Worm (Caenorhabditis elegans): Measurements from ENCODE around the gene T25D1.3.
"Not testable (repeated sequence)": the region's sequence is repeated elsewhere in the genome, so short reads cannot be mapped to it uniquely, and the experiment has no call there.

DNA sequence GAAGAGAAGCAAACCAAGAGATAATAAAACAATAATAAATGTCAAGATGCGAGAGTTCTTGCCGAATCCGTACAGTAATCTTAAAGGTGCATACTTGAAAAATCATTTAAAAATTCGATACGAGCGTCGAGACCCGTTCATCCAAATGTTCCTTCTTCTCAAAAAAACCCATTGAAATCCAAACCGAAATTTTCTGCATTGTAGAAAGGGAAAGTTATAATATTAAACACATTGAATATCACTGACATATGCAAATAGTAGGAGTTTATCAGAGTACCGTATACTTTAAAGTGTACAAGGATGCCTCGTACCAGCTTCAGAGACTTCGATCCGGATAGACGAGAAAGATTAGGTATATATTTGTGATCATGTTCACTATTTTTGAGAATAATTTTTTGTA is 9.8 kb downstream of the T25D1.3 start, which contains the start of gene T25D1.2:
- TF ChIP-seq pha-4 (tag; optimal IDR thresholded peaks at IDR 0.05); sea-2 (GFP tag; IDR thresholded peaks at IDR 0.05); him-1 (tag; optimal IDR thresholded peaks at IDR 0.05); nhr-27 (tag; optimal IDR thresholded peaks at IDR 0.05); unc-62 (GFP tag; optimal IDR thresholded peaks at IDR 0.05); dpl-1 (GFP tag; optimal IDR thresholded peaks at IDR 0.05); T26A5.8 (tag; optimal IDR thresholded peaks at IDR 0.05); ceh-40 (GFP tag; IDR thresholded peaks at IDR 0.05); F52B5.7 (tag; optimal IDR thresholded peaks at IDR 0.05); egrh-3 (GFP tag; IDR thresholded peaks at IDR 0.05): not testable (repeated sequence)
